Fruit fly (Drosophila melanogaster) whole organism, embryonic: Measurements from ENCODE around the gene CG11378.

ENCODE experiments used
- BtbVII ChIP-seq: fragments of 200-800 bp; sonication (Bioruptor generic); optimal IDR thresholded peaks from 3 replicates; lab custom pipeline; 2017; ENCODE audit warnings: missing biosample characterization, mild to moderate bottlenecking, missing genetic modification characterization
- CG10147 ChIP-seq: fragments of 200-800 bp; sonication (Bioruptor generic); optimal IDR thresholded peaks from 2 replicates; lab custom pipeline; 2019; ENCODE audit warnings: missing biosample characterization, mild to moderate bottlenecking, missing genetic modification characterization, moderate library complexity
- CG10209 ChIP-seq: fragments of 200-800 bp; sonication (Bioruptor generic); optimal IDR thresholded peaks from 3 replicates; lab custom pipeline; 2017; ENCODE audit warnings: missing biosample characterization, mild to moderate bottlenecking, missing genetic modification characterization, missing genetic modification reagents
- CG10979 ChIP-seq: fragments of 200-800 bp; sonication (Bioruptor generic); optimal IDR thresholded peaks from 2 replicates; lab custom pipeline; 2018; ENCODE audit warnings: missing biosample characterization, mild to moderate bottlenecking, missing genetic modification characterization, moderate library complexity
- CG12071 ChIP-seq: fragments of 200-800 bp; sonication (Bioruptor generic); optimal IDR thresholded peaks from 3 replicates; lab custom pipeline; 2018; ENCODE audit warnings: missing biosample characterization, mild to moderate bottlenecking, missing genetic modification characterization
- CG12236 ChIP-seq: fragments of 200-800 bp; sonication (Bioruptor generic); optimal IDR thresholded peaks from 2 replicates; lab custom pipeline; 2016; ENCODE audit warnings: missing biosample characterization, missing genetic modification characterization
- CG12391 ChIP-seq: fragments of 200-800 bp; sonication (Bioruptor generic); optimal IDR thresholded peaks from 3 replicates; lab custom pipeline; 2018; ENCODE audit warnings: missing biosample characterization, mild to moderate bottlenecking, missing genetic modification characterization, moderate library complexity
- CG13287 ChIP-seq: fragments of 200-800 bp; sonication (Bioruptor generic); IDR thresholded peaks from 2 replicates; pipeline ENCODE4 v1.3.6; 2022; ENCODE audit warnings: missing biosample characterization, missing genetic modification characterization; ENCODE audit not compliant: partially characterized antibody
- CG13424 ChIP-seq: fragments of 200-800 bp; sonication (Bioruptor generic); optimal IDR thresholded peaks from 2 replicates; lab custom pipeline; 2019; ENCODE audit warnings: missing biosample characterization, mild to moderate bottlenecking, missing genetic modification characterization, moderate library complexity
- CG15073 ChIP-seq: fragments of 200-800 bp; sonication (Bioruptor generic); optimal IDR thresholded peaks from 2 replicates; lab custom pipeline; 2016; ENCODE audit warnings: missing biosample characterization, missing genetic modification characterization
- CG15514 ChIP-seq: fragments of 200-800 bp; sonication (Bioruptor generic); optimal IDR thresholded peaks from 3 replicates; lab custom pipeline; 2017; ENCODE audit warnings: missing biosample characterization, missing genetic modification characterization, mild to moderate bottlenecking, moderate library complexity, missing genetic modification reagents
- CG17568 ChIP-seq: fragments of 200-800 bp; sonication (Bioruptor generic); optimal IDR thresholded peaks from 2 replicates; lab custom pipeline; 2018; ENCODE audit warnings: missing biosample characterization, mild to moderate bottlenecking, missing genetic modification characterization, moderate library complexity
- CG17829 ChIP-seq: fragments of 200-800 bp; optimal IDR thresholded peaks from 2 replicates; lab custom pipeline; 2019; ENCODE audit warnings: missing biosample characterization, mild to moderate bottlenecking, missing genetic modification characterization, moderate library complexity
- CG18262 ChIP-seq: fragments of 200-800 bp; optimal IDR thresholded peaks from 3 replicates; lab custom pipeline; 2019; ENCODE audit warnings: missing biosample characterization, mild to moderate bottlenecking, missing genetic modification characterization, moderate library complexity
- CG2120 ChIP-seq: fragments of 200-800 bp; sonication (Bioruptor generic); optimal IDR thresholded peaks from 3 replicates; lab custom pipeline; 2016; ENCODE audit warnings: missing biosample characterization, missing genetic modification characterization
- CG2678 ChIP-seq: fragments of 200-800 bp; sonication (Bioruptor generic); optimal IDR thresholded peaks from 3 replicates; lab custom pipeline; 2019; ENCODE audit warnings: missing biosample characterization, mild to moderate bottlenecking, missing genetic modification characterization, moderate library complexity
- CG30403 ChIP-seq: fragments of 200-800 bp; sonication (Bioruptor generic); optimal IDR thresholded peaks from 3 replicates; lab custom pipeline; 2016; ENCODE audit warnings: missing biosample characterization, missing genetic modification characterization
- CG3281 ChIP-seq: fragments of 200-800 bp; sonication (Bioruptor generic); optimal IDR thresholded peaks from 3 replicates; lab custom pipeline; 2017; ENCODE audit warnings: missing biosample characterization, mild to moderate bottlenecking, missing genetic modification characterization
- CG4328 ChIP-seq: fragments of 200-800 bp; sonication (Bioruptor generic); optimal IDR thresholded peaks from 3 replicates; lab custom pipeline; 2017; ENCODE audit warnings: missing biosample characterization, missing genetic modification reagents, missing genetic modification characterization
- CG5245 ChIP-seq: fragments of 200-800 bp; sonication (Bioruptor generic); optimal IDR thresholded peaks from 3 replicates; lab custom pipeline; 2016; ENCODE audit warnings: missing biosample characterization, missing genetic modification characterization
- CG6254 ChIP-seq: fragments of 200-800 bp; sonication (Bioruptor generic); optimal IDR thresholded peaks from 3 replicates; lab custom pipeline; 2017; ENCODE audit warnings: mild to moderate bottlenecking, missing biosample characterization, missing genetic modification reagents, missing genetic modification characterization
- CG6272 ChIP-seq: fragments of 200-800 bp; sonication (Bioruptor generic); IDR thresholded peaks from 2 replicates; pipeline ENCODE4 v1.3.6; 2022; ENCODE audit warnings: missing biosample characterization, missing genetic modification characterization
- Camta ChIP-seq: fragments of 200-800 bp; sonication (Bioruptor generic); optimal IDR thresholded peaks from 2 replicates; lab custom pipeline; 2016; ENCODE audit warnings: missing biosample characterization, missing genetic modification characterization
- CoRest ChIP-seq: fragments of 200-800 bp; sonication (Bioruptor generic); optimal IDR thresholded peaks from 3 replicates; lab custom pipeline; 2018; ENCODE audit warnings: missing biosample characterization, mild to moderate bottlenecking, missing genetic modification characterization, moderate library complexity
- D19A ChIP-seq: fragments of 200-800 bp; optimal IDR thresholded peaks from 3 replicates; lab custom pipeline; 2019; ENCODE audit warnings: missing biosample characterization, mild to moderate bottlenecking, missing genetic modification characterization, moderate library complexity
- Dip3 ChIP-seq: fragments of 200-800 bp; sonication (Bioruptor generic); optimal IDR thresholded peaks from 3 replicates; lab custom pipeline; 2016; ENCODE audit warnings: missing biosample characterization, missing genetic modification characterization
- HLHmδ ChIP-seq: fragments of 200-800 bp; sonication (Bioruptor generic); optimal IDR thresholded peaks from 2 replicates; lab custom pipeline; 2018; ENCODE audit warnings: missing biosample characterization, mild to moderate bottlenecking, missing genetic modification characterization, moderate library complexity
- Lhr ChIP-seq: fragments of 200-800 bp; sonication (Bioruptor generic); optimal IDR thresholded peaks from 3 replicates; lab custom pipeline; 2017; ENCODE audit warnings: mild to moderate bottlenecking, missing biosample characterization, missing genetic modification reagents, missing genetic modification characterization
- MBD-R2 ChIP-seq: fragments of 200-800 bp; sonication (Bioruptor generic); IDR thresholded peaks from 2 replicates; pipeline ENCODE4 v1.3.6; 2022; ENCODE audit warnings: missing biosample characterization, missing genetic modification characterization
- Med ChIP-seq: fragments of 200-800 bp; sonication (Bioruptor generic); peaks from one replicate; lab custom pipeline; 2016; ENCODE audit warnings: missing biosample characterization, missing genetic modification characterization, mild to moderate bottlenecking, inconsistent platforms, moderate library complexity
- NC2α ChIP-seq: fragments of 200-800 bp; sonication (Bioruptor generic); optimal IDR thresholded peaks from 2 replicates; lab custom pipeline; 2016; ENCODE audit warnings: missing biosample characterization, missing genetic modification characterization
- PHDP ChIP-seq: fragments of 200-800 bp; sonication (Bioruptor generic); optimal IDR thresholded peaks from 3 replicates; lab custom pipeline; 2018; ENCODE audit warnings: missing biosample characterization, mild to moderate bottlenecking, missing genetic modification characterization, moderate library complexity
- Poxn ChIP-seq: fragments of 200-800 bp; sonication (Bioruptor generic); IDR thresholded peaks from 2 replicates; pipeline ENCODE4 v1.3.6; 2022; ENCODE audit warnings: missing biosample characterization, missing genetic modification characterization
- Sry-β ChIP-seq: fragments of 200-800 bp; sonication (Bioruptor generic); optimal IDR thresholded peaks from 2 replicates; lab custom pipeline; 2018; ENCODE audit warnings: missing biosample characterization, mild to moderate bottlenecking, missing genetic modification characterization, moderate library complexity
- Taf1 ChIP-seq: fragments of 200-800 bp; sonication (Bioruptor generic); IDR thresholded peaks from 2 replicates; pipeline ENCODE4 v1.3.6; 2022; ENCODE audit warnings: missing biosample characterization, missing genetic modification characterization
- aop ChIP-seq: fragments of 200-800 bp; sonication (Bioruptor generic); IDR thresholded peaks from 2 replicates; pipeline ENCODE4 v1.3.6; 2022; ENCODE audit warnings: missing biosample characterization, missing genetic modification characterization
- ci ChIP-seq: fragments of 200-800 bp; sonication (Bioruptor generic); IDR thresholded peaks from 3 replicates; pipeline ENCODE4 v1.3.6; 2022; ENCODE audit warnings: missing biosample characterization, missing genetic modification characterization
- gcm2 ChIP-seq: fragments of 200-800 bp; sonication (Bioruptor generic); optimal IDR thresholded peaks from 2 replicates; lab custom pipeline; 2016; ENCODE audit warnings: missing biosample characterization, missing genetic modification characterization
- gem ChIP-seq: fragments of 200-800 bp; sonication (Bioruptor generic); optimal IDR thresholded peaks from 2 replicates; lab custom pipeline; 2019; ENCODE audit warnings: missing biosample characterization, mild to moderate bottlenecking, missing genetic modification characterization, moderate library complexity
- nerfin-2 ChIP-seq: fragments of 200-800 bp; sonication (Bioruptor generic); IDR thresholded peaks from 2 replicates; pipeline ENCODE4 v1.3.6; 2022; ENCODE audit warnings: missing biosample characterization, missing genetic modification characterization; ENCODE audit not compliant: partially characterized antibody
- tll ChIP-seq, 2 experiments: fragments of 200-800 bp in 1 of 2; fragments of >200 bp in 1 of 2; sonication (Bioruptor generic) in 1 of 2; optimal IDR thresholded peaks; 2 replicates each; lab custom pipeline; 2017 to 2019; ENCODE audit warnings: missing biosample characterization in 2 of 2, missing genetic modification characterization in 2 of 2, mild to moderate bottlenecking in 1 of 2, moderate library complexity in 1 of 2
- tup ChIP-seq: fragments of 200-800 bp; sonication (Bioruptor generic); optimal IDR thresholded peaks from 2 replicates; lab custom pipeline; 2016; ENCODE audit warnings: missing biosample characterization, mild to moderate bottlenecking, missing genetic modification characterization, moderate library complexity
- usp ChIP-seq: fragments of >200 bp; optimal IDR thresholded peaks from 2 replicates; lab custom pipeline; 2017; ENCODE audit warnings: missing biosample characterization, missing genetic modification characterization
- zfh1 ChIP-seq: fragments of 200-800 bp; sonication (Bioruptor generic); IDR thresholded peaks from 3 replicates; pipeline ENCODE4 v1.3.6; 2022; ENCODE audit warnings: missing biosample characterization, missing genetic modification characterization

Gene CG11378

dm6 chrX:1135006-1135376 lies 35.6 kb upstream of the CG11378 start (continued):
- no peak for TF ChIP-seq PHDP (tag; lab: Kevin White, UChicago)
- TF ChIP-seq Poxn: no peak
- no peak for TF ChIP-seq BtbVII (GFP tag; lab: Kevin White, UChicago)
- peak; percentile 95 for TF ChIP-seq Sry-β (GFP tag; lab: Kevin White, UChicago)
- TF ChIP-seq gem: peak; percentile 23
- no peak for TF ChIP-seq CG12236
- no peak for TF ChIP-seq CG13287 (GFP tag; lab: Robert Waterston, UW)
- no peak for TF ChIP-seq CG30403
- peak; percentile 48 for TF ChIP-seq CG2678 (tag; lab: Kevin White, UChicago)
- TF ChIP-seq CG12391 (tag; lab: Kevin White, UChicago): peak; percentile 6
- TF ChIP-seq usp (GFP tag; lab: Kevin White, UChicago): no peak
- no peak for TF ChIP-seq gcm2 (GFP tag; lab: Kevin White, UChicago)
- no peak for TF ChIP-seq CG15073 (GFP tag; lab: Kevin White, UChicago)
- peak; percentile 3 for TF ChIP-seq CG17829 (tag; lab: Kevin White, UChicago)
- no peak for TF ChIP-seq CG4328 (GFP tag; lab: Kevin White, UChicago)
- TF ChIP-seq Lhr (GFP tag; lab: Kevin White, UChicago): no peak
- peak; percentile 83 for TF ChIP-seq Med (GFP tag; lab: Kevin White, UChicago)
- no peak for TF ChIP-seq D19A (tag; lab: Kevin White, UChicago)
- no peak for TF ChIP-seq ci (GFP tag; lab: Robert Waterston, UW)
- TF ChIP-seq aop: no peak
- TF ChIP-seq CG13424 (tag; lab: Kevin White, UChicago): peak; percentile 29
- no peak for TF ChIP-seq HLHmδ
- TF ChIP-seq Dip3 (GFP tag; lab: Kevin White, UChicago): no peak
- TF ChIP-seq NC2α (GFP tag; lab: Kevin White, UChicago): no peak
- TF ChIP-seq Camta (GFP tag; lab: Kevin White, UChicago): no peak
- TF ChIP-seq CG2120: peak; percentile 29
- peak; percentile 2 for TF ChIP-seq CG15514 (GFP tag; lab: Kevin White, UChicago)
- no peak for TF ChIP-seq CG6272 (GFP tag; lab: Robert Waterston, UW)
- no peak for TF ChIP-seq zfh1 (GFP tag; lab: Robert Waterston, UW)
- peak; percentile 23 for TF ChIP-seq CG18262 (tag; lab: Kevin White, UChicago)
- no peak for TF ChIP-seq CG17568 (GFP tag; lab: Kevin White, UChicago)
- no peak for TF ChIP-seq Taf1
- TF ChIP-seq CG3281 (GFP tag; lab: Kevin White, UChicago): peak; percentile 24
- TF ChIP-seq CG12071 (GFP tag; lab: Kevin White, UChicago): no peak
- no peak for TF ChIP-seq CG10209 (GFP tag; lab: Kevin White, UChicago)
- TF ChIP-seq nerfin-2 (GFP tag; lab: Robert Waterston, UW): no peak
- TF ChIP-seq tup (GFP tag; lab: Kevin White, UChicago): no peak
- TF ChIP-seq MBD-R2 (GFP tag; lab: Robert Waterston, UW): no peak
- peak; percentile 17 for TF ChIP-seq CG10979 (tag; lab: Kevin White, UChicago)
- no peak for TF ChIP-seq tll (GFP tag; optimal IDR thresholded peaks at IDR 0.05; lab: Kevin White, UChicago)
- TF ChIP-seq CG6254: no peak
- TF ChIP-seq CoRest (tag; lab: Kevin White, UChicago): peak; percentile 51
- TF ChIP-seq CG5245 (GFP tag; lab: Kevin White, UChicago): no peak
- TF ChIP-seq CG10147 (GFP tag; lab: Kevin White, UChicago): peak; percentile 2
